Worm (Caenorhabditis elegans) whole organism, L2 larva: Measurements from ENCODE around the gene H29C22.1.
A peak's percentile ranks its signal among the peaks of the same experiment; 100 is the strongest.

Experiments
- C34F6.9 ChIP-seq: fragments of 150-350 bp; optimal IDR thresholded peaks from 2 replicates; lab custom pipeline; 2014; ENCODE audit warnings: missing biosample characterization, missing genetic modification characterization
- F13H6.1 ChIP-seq: sonication (generic microtip); optimal IDR thresholded peaks from 2 replicates; lab custom pipeline; 2016; ENCODE audit warnings: missing genetic modification characterization, missing compliant biosample characterization
- R02D3.7 ChIP-seq: fragments of 150-350 bp; optimal IDR thresholded peaks from 2 replicates; lab custom pipeline; 2014; ENCODE audit warnings: missing biosample characterization, missing genetic modification characterization
- Y55F3AM.14 ChIP-seq: fragments of 200-800 bp; sonication (Bioruptor generic); optimal IDR thresholded peaks from 2 replicates; lab custom pipeline; 2018; ENCODE audit warnings: mild to moderate bottlenecking, missing genetic modification characterization, missing compliant biosample characterization
- ZK546.5 ChIP-seq: sonication (generic microtip); optimal IDR thresholded peaks from 2 replicates; lab custom pipeline; 2017; ENCODE audit warnings: missing biosample characterization, missing genetic modification characterization
- aly-2 ChIP-seq: fragments of 150-350 bp; optimal IDR thresholded peaks from 2 replicates; lab custom pipeline; 2014; ENCODE audit warnings: missing biosample characterization, missing genetic modification characterization
- ama-1 ChIP-seq: fragments of 150-350 bp; optimal IDR thresholded peaks from 2 replicates; lab custom pipeline; 2018; ENCODE audit warnings: inconsistent platforms
- ceh-16 ChIP-seq: fragments of 150-350 bp; optimal IDR thresholded peaks from 2 replicates; lab custom pipeline; 2014; ENCODE audit warnings: missing biosample characterization, missing genetic modification characterization
- ceh-82 ChIP-seq: fragments of 150-350 bp; optimal IDR thresholded peaks from 2 replicates; lab custom pipeline; 2014; ENCODE audit warnings: missing biosample characterization, missing genetic modification characterization
- crh-2 ChIP-seq: sonication (generic microtip); optimal IDR thresholded peaks from 2 replicates; lab custom pipeline; 2017; ENCODE audit warnings: missing biosample characterization, missing genetic modification characterization
- egl-27 ChIP-seq: sonication (generic microtip); optimal IDR thresholded peaks from 3 replicates; lab custom pipeline; 2017; ENCODE audit warnings: missing biosample characterization, missing genetic modification reagents, missing genetic modification characterization
- elt-1 ChIP-seq: fragments of 150-350 bp; optimal IDR thresholded peaks from 2 replicates; lab custom pipeline; 2014; ENCODE audit warnings: missing biosample characterization, missing genetic modification characterization
- elt-3 ChIP-seq: sonication (generic microtip); optimal IDR thresholded peaks from 2 replicates; lab custom pipeline; 2017; ENCODE audit warnings: missing biosample characterization, missing genetic modification characterization
- fos-1 ChIP-seq: fragments of 150-350 bp; optimal IDR thresholded peaks from 2 replicates; lab custom pipeline; 2014; ENCODE audit warnings: missing biosample characterization, missing genetic modification characterization
- gmeb-1 ChIP-seq: fragments of 150-350 bp; optimal IDR thresholded peaks from 2 replicates; lab custom pipeline; 2014; ENCODE audit warnings: missing biosample characterization, missing genetic modification characterization
- lin-11 ChIP-seq: fragments of 150-350 bp; sonication (generic microtip); optimal IDR thresholded peaks from 2 replicates; lab custom pipeline; 2014; ENCODE audit warnings: missing biosample characterization, missing genetic modification characterization, inconsistent platforms, mixed read lengths
- lin-13 ChIP-seq: fragments of 150-350 bp; optimal IDR thresholded peaks from 2 replicates; lab custom pipeline; 2014; ENCODE audit warnings: missing biosample characterization, missing genetic modification reagents, missing genetic modification characterization
- lin-39 ChIP-seq: fragments of 150-350 bp; optimal IDR thresholded peaks from 2 replicates; lab custom pipeline; 2014; ENCODE audit warnings: missing biosample characterization, missing genetic modification reagents, missing genetic modification characterization
- lsy-2 ChIP-seq, 2 experiments: fragments of 150-350 bp in 1 of 2; sonication (generic microtip) in 1 of 2; optimal IDR thresholded peaks; 2 replicates each; lab custom pipeline; 2014 to 2017; ENCODE audit warnings: missing biosample characterization in 2 of 2, missing genetic modification characterization in 2 of 2
- mab-5 ChIP-seq: fragments of 150-350 bp; optimal IDR thresholded peaks from 2 replicates; lab custom pipeline; 2014; ENCODE audit warnings: missing biosample characterization, missing genetic modification characterization
- mdl-1 ChIP-seq, 2 experiments: fragments of 150-350 bp in 1 of 2; sonication (generic microtip) in 1 of 2; optimal IDR thresholded peaks; 2 replicates each; lab custom pipeline; 2017; ENCODE audit warnings: missing biosample characterization in 2 of 2, missing genetic modification characterization in 2 of 2
- nhr-12 ChIP-seq: fragments of 150-350 bp; optimal IDR thresholded peaks from 2 replicates; lab custom pipeline; 2014; ENCODE audit warnings: missing biosample characterization, missing genetic modification characterization
- nhr-129 ChIP-seq: fragments of 150-350 bp; optimal IDR thresholded peaks from 2 replicates; lab custom pipeline; 2014; ENCODE audit warnings: missing biosample characterization, missing genetic modification characterization
- nhr-21 ChIP-seq: fragments of 150-350 bp; optimal IDR thresholded peaks from 2 replicates; lab custom pipeline; 2014; ENCODE audit warnings: missing biosample characterization, missing genetic modification characterization
- nhr-23 ChIP-seq: fragments of 150-350 bp; optimal IDR thresholded peaks from 2 replicates; lab custom pipeline; 2014; ENCODE audit warnings: missing biosample characterization, missing genetic modification reagents, missing genetic modification characterization
- nhr-25 ChIP-seq: fragments of 150-350 bp; sonication (generic microtip); optimal IDR thresholded peaks from 3 replicates; lab custom pipeline; 2014; ENCODE audit warnings: missing biosample characterization, missing genetic modification characterization
- nhr-6 ChIP-seq: fragments of 150-350 bp; optimal IDR thresholded peaks from 2 replicates; lab custom pipeline; 2014; ENCODE audit warnings: missing biosample characterization, missing genetic modification characterization
- nhr-77 ChIP-seq: fragments of 150-350 bp; optimal IDR thresholded peaks from 2 replicates; lab custom pipeline; 2014; ENCODE audit warnings: missing biosample characterization, missing genetic modification characterization
- peb-1 ChIP-seq: fragments of 150-350 bp; optimal IDR thresholded peaks from 2 replicates; lab custom pipeline; 2014; ENCODE audit warnings: missing biosample characterization, missing genetic modification characterization
- sem-4 ChIP-seq: fragments of 150-350 bp; optimal IDR thresholded peaks from 2 replicates; lab custom pipeline; 2014; ENCODE audit warnings: missing biosample characterization, missing genetic modification reagents, missing genetic modification characterization
- sma-3 ChIP-seq: sonication (generic microtip); optimal IDR thresholded peaks from 2 replicates; lab custom pipeline; 2016; ENCODE audit warnings: missing genetic modification reagents, missing genetic modification characterization, missing compliant biosample characterization
- sma-9 ChIP-seq, 2 experiments: fragments of 150-350 bp in 1 of 2; sonication (generic microtip) in 1 of 2; optimal IDR thresholded peaks; 2 replicates each; lab custom pipeline; 2014 to 2016; ENCODE audit warnings: missing genetic modification characterization in 2 of 2, mild to moderate bottlenecking in 1 of 2, missing biosample characterization in 1 of 2, missing compliant biosample characterization in 1 of 2, missing genetic modification reagents in 1 of 2, moderate library complexity in 1 of 2
- snpc-4 ChIP-seq: fragments of 150-350 bp; optimal IDR thresholded peaks from 2 replicates; lab custom pipeline; 2014; ENCODE audit warnings: missing biosample characterization, missing genetic modification characterization
- unc-55 ChIP-seq: fragments of 150-350 bp; sonication (generic microtip); optimal IDR thresholded peaks from 3 replicates; lab custom pipeline; 2014; ENCODE audit warnings: missing biosample characterization, missing genetic modification reagents, missing genetic modification characterization
- zag-1 ChIP-seq: fragments of 150-350 bp; optimal IDR thresholded peaks from 2 replicates; lab custom pipeline; 2014; ENCODE audit warnings: missing biosample characterization, missing genetic modification characterization
- ztf-1 ChIP-seq: fragments of 200-800 bp; sonication (Bioruptor generic); conservative IDR thresholded peaks from 2 replicates; pipeline ENCODE4 v1.3.6; 2022; ENCODE audit warnings: missing genetic modification characterization, missing compliant biosample characterization
- ztf-11 ChIP-seq: sonication (generic microtip); optimal IDR thresholded peaks from 2 replicates; lab custom pipeline; 2017; ENCODE audit warnings: missing biosample characterization, missing genetic modification characterization
- ztf-4 ChIP-seq: fragments of 150-350 bp; optimal IDR thresholded peaks from 2 replicates; lab custom pipeline; 2014; ENCODE audit warnings: missing biosample characterization, missing genetic modification characterization

H29C22.1 gene

ce11 chrX:9303422-9303821, 7.7 kb downstream of the H29C22.1 start, which contains the start of gene tmc-2:
tmc-2 (plus strand) TSS chrX:9303722.
- no peak for TF ChIP-seq zag-1 (tag; lab: Kevin White, UChicago)
- no peak for TF ChIP-seq mdl-1 (tag; optimal IDR thresholded peaks at IDR 0.05; lab: Kevin White, UChicago)
- TF ChIP-seq nhr-12 (tag; lab: Kevin White, UChicago) = no peak
- no peak for TF ChIP-seq fos-1 (tag; lab: Kevin White, UChicago)
- TF ChIP-seq snpc-4 (tag; lab: Kevin White, UChicago) = no peak
- no peak for TF ChIP-seq mab-5 (tag; lab: Kevin White, UChicago)
- TF ChIP-seq nhr-23 (tag; lab: Kevin White, UChicago) = no peak

DNA sequence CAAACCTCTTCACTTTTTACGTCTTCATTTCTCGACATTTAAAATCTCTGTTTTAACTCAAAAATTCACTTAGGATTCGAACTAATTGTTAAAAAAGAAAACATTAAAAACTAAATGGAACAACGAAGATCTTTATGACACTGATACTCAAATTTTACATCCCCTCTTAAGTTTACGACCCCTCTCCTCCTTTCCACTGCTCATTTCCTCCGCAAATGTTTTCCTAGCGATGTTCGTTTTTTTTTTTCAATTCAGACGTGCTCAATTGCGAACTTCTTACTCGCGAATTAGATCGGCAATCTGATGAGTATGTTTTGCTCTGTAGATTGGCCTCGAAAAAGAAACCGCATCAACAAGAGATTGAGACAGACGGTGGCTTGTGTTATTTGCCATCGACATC, 8.4 kb downstream of the H29C22.1 start:
- no peak for TF ChIP-seq nhr-129 (tag; lab: Kevin White, UChicago)
- no peak for TF ChIP-seq sem-4 (tag; lab: Kevin White, UChicago)
- no peak for TF ChIP-seq aly-2 (tag; lab: Kevin White, UChicago)
- TF ChIP-seq crh-2 (tag; lab: Kevin White, UChicago) = no peak
- TF ChIP-seq lin-39 (tag; lab: Kevin White, UChicago) = no peak
- TF ChIP-seq egl-27 (tag; lab: Kevin White, UChicago) = no peak
- no peak for TF ChIP-seq nhr-77 (tag; lab: Kevin White, UChicago)
- no peak for TF ChIP-seq nhr-25 (tag; lab: Kevin White, UChicago)
- no peak for TF ChIP-seq ztf-4 (tag; lab: Kevin White, UChicago)
- TF ChIP-seq R02D3.7 (tag; lab: Kevin White, UChicago) = no peak
- TF ChIP-seq Y55F3AM.14 (GFP tag; lab: Kevin White, UChicago) = no peak
- TF ChIP-seq unc-55 = no peak
- TF ChIP-seq fos-1 (tag; lab: Kevin White, UChicago) = no peak
- TF ChIP-seq lsy-2 (tag; optimal IDR thresholded peaks at IDR 0.05; lab: Kevin White, UChicago) = no peak

ce11 chrX:9300379-9300778, 10.7 kb downstream of the H29C22.1 start:
- TF ChIP-seq nhr-129 (tag; lab: Kevin White, UChicago) (peak; percentile 21), ceh-16 (tag; lab: Kevin White, UChicago) (no peak)
- TF ChIP-seq, all 48 proteins: peak for 1

- TF ChIP-seq gmeb-1 (tag; lab: Kevin White, UChicago) (no peak), mab-5 (tag; lab: Kevin White, UChicago) (no peak), ztf-11 (tag; lab: Kevin White, UChicago) (no peak), nhr-12 (tag; lab: Kevin White, UChicago) (no peak), nhr-21 (tag; lab: Kevin White, UChicago) (no peak), ZK546.5 (no peak), elt-1 (tag; lab: Kevin White, UChicago) (no peak), mdl-1 (tag; optimal IDR thresholded peaks at IDR 0.05; lab: Kevin White, UChicago) (no peak), sem-4 (tag; lab: Kevin White, UChicago) (no peak), ceh-16 (tag; lab: Kevin White, UChicago) (no peak), ama-1 (lab: Kevin White, UChicago) (no peak), sma-9 (GFP tag; optimal IDR thresholded peaks at IDR 0.05; lab: Kevin White, UChicago) (no peak), sma-9 (tag; optimal IDR thresholded peaks at IDR 0.05; lab: Kevin White, UChicago) (no peak), lin-39 (tag; lab: Kevin White, UChicago) (no peak)
Measured at ce11 chrX:9298846-9299245, 12.3 kb downstream of the H29C22.1 start, which contains the start of gene B0416.2. B0416.2 (plus strand) TSS chrX:9299146.

DNA sequence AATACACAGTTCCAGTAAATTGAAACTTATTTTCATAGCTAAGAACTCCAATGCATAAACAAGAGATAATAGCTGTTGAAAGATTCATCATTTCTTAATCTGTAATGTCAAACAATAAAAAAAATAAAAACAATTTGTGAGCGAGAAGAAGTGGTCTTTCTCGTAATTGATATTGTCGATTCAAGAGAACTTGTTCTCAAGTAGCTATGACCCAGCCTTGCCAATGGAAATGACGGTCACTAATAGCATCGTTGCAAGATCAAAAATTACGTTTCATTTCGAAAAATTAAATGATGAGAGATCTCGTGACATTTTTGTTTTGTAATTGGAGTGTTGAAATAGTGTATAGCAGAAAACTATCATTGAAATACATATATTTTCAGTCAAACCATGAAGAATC, 13.3 kb downstream of the H29C22.1 start, which contains the start of gene B0416.7:
B0416.7 (minus strand) TSS at position 101 of the 400 bp plus-strand sequence.
- no peak for TF ChIP-seq sem-4 (tag; lab: Kevin White, UChicago)
- TF ChIP-seq C34F6.9 (tag; lab: Kevin White, UChicago) = peak; percentile 6

ce11 chrX:9296591-9296990, 14.5 kb downstream of the H29C22.1 start, which contains the start of gene gly-13:
gly-13 (minus strand) TSS chrX:9296622.
- no peak for TF ChIP-seq mab-5 (tag; lab: Kevin White, UChicago)
- peak; percentile 7 for TF ChIP-seq ztf-4 (tag; lab: Kevin White, UChicago)
- TF ChIP-seq peb-1 (tag; lab: Kevin White, UChicago) = no peak
- TF ChIP-seq lin-11 (tag; lab: Kevin White, UChicago) = peak; percentile 28
- TF ChIP-seq aly-2 (tag; lab: Kevin White, UChicago) = no peak
- TF ChIP-seq ZK546.5 = no peak
- TF ChIP-seq lin-13 (GFP tag; lab: Kevin White, UChicago) = no peak
- peak; percentile 2 for TF ChIP-seq fos-1 (tag; lab: Kevin White, UChicago)
- no peak for TF ChIP-seq ztf-1 (GFP tag; lab: Robert Waterston, UW)
- TF ChIP-seq lsy-2 (tag; optimal IDR thresholded peaks at IDR 0.05; lab: Kevin White, UChicago) = peak in 1 of 2 experiments; percentile 51
- peak; percentile 38 for TF ChIP-seq F13H6.1 (tag; lab: Kevin White, UChicago)
- TF ChIP-seq sma-9 (GFP tag; optimal IDR thresholded peaks at IDR 0.05; lab: Kevin White, UChicago) = no peak
- TF ChIP-seq sma-9 (tag; optimal IDR thresholded peaks at IDR 0.05; lab: Kevin White, UChicago) = no peak
- no peak for TF ChIP-seq sma-3 (GFP tag; lab: Kevin White, UChicago)
- TF ChIP-seq sem-4 (tag; lab: Kevin White, UChicago) = peak; percentile 45
- peak; percentile 32 for TF ChIP-seq crh-2 (tag; lab: Kevin White, UChicago)
- no peak for TF ChIP-seq nhr-77 (tag; lab: Kevin White, UChicago)
- no peak for TF ChIP-seq elt-3 (tag; lab: Kevin White, UChicago)
- no peak for TF ChIP-seq C34F6.9 (tag; lab: Kevin White, UChicago)
- TF ChIP-seq nhr-6 = no peak
- no peak for TF ChIP-seq ceh-82 (tag; lab: Kevin White, UChicago)
- TF ChIP-seq gmeb-1 (tag; lab: Kevin White, UChicago) = no peak
- peak; percentile 51 for TF ChIP-seq nhr-129 (tag; lab: Kevin White, UChicago)
- TF ChIP-seq nhr-25 (tag; lab: Kevin White, UChicago) = peak; percentile 35
